Fruit fly (Drosophila melanogaster): ENCODE results near the gene CG46383.

- TF ChIP-seq CG3847 (GFP tag; IDR thresholded peaks at IDR 0.05) (no peak), HHEX (GFP tag; optimal IDR thresholded peaks at IDR 0.05) (no peak), CG15073 (GFP tag; optimal IDR thresholded peaks at IDR 0.05) (no peak), esg (GFP tag; conservative IDR thresholded peaks at IDR 0.05) (no peak), gce (GFP tag; IDR thresholded peaks at IDR 0.05) (no peak), CG9932 (GFP tag; IDR thresholded peaks at IDR 0.05) (no peak), phol (tag; optimal IDR thresholded peaks at IDR 0.05) (no peak), jumu (GFP tag; optimal IDR thresholded peaks at IDR 0.05) (no peak), CG6765 (GFP tag; optimal IDR thresholded peaks at IDR 0.05) (no peak), vvl (GFP tag; IDR thresholded peaks at IDR 0.05) (no peak), CG32532 (GFP tag; IDR thresholded peaks at IDR 0.05) (no peak), eyg (GFP tag; optimal IDR thresholded peaks at IDR 0.05) (no peak), CG16815 (GFP tag; optimal IDR thresholded peaks at IDR 0.05) (no peak), CTCF (GFP tag; optimal IDR thresholded peaks at IDR 0.05) (no peak)
Measured at dm6 chr3R:15991593-15991992, 40.9 kb upstream of the CG46383 start.

Measured in whole organism, embryonic.